Worm (Caenorhabditis elegans): ENCODE measurements around the gene C47D2.1.

Gene C47D2.1

ce11 chrX:8235994-8236393, 21.1 kb downstream of the C47D2.1 start, which contains the start of gene M60.4 (continued):
- TF ChIP-seq lin-39 (tag; optimal IDR thresholded peaks at IDR 0.05): no peak
- no peak for TF ChIP-seq spr-1 (tag; optimal IDR thresholded peaks at IDR 0.05)
- no peak for TF ChIP-seq mxl-2 (GFP tag; conservative IDR thresholded peaks at IDR 0.05)
- no peak for TF ChIP-seq zag-1 (tag; optimal IDR thresholded peaks at IDR 0.05)
- TF ChIP-seq saeg-2 (GFP tag; IDR thresholded peaks at IDR 0.05): no peak
- no peak for TF ChIP-seq zip-2 (tag; optimal IDR thresholded peaks at IDR 0.05)

DNA sequence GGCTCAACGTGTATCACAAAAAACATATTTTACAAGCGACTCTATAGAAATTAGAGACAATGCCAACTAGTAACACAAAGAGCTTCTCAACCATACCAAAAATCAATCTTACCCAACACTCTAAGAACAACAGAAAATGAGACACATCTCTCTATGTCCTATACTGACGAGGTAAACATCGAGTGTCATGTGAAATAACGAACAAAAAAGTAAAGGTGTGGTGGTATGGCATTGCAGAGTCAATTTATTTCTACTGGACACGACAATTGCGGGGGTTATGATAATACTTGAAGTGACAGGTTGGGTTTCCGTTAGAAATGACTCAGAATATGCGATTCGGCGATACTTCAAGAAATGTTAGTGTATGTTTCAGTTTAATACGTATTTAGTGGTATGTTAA, 21.6 kb downstream of the C47D2.1 start:
- TF ChIP-seq gei-8 (GFP tag; optimal IDR thresholded peaks at IDR 0.05) (no peak), sdz-12 (GFP tag; optimal IDR thresholded peaks at IDR 0.05) (no peak), mxl-2 (GFP tag; conservative IDR thresholded peaks at IDR 0.05) (no peak), F49E8.2 (tag; optimal IDR thresholded peaks at IDR 0.05; ENCODE audit: borderline replicate concordance) (no peak), nhr-111 (GFP tag; optimal IDR thresholded peaks at IDR 0.05) (no peak), daf-12 (tag; optimal IDR thresholded peaks at IDR 0.05) (no peak), fos-1 (tag; optimal IDR thresholded peaks at IDR 0.05) (no peak), hlh-30 (tag; optimal IDR thresholded peaks at IDR 0.05; ENCODE audit: insufficient read depth) (peak; percentile 31), nhr-237 (tag; optimal IDR thresholded peaks at IDR 0.05) (no peak), vab-7 (GFP tag; IDR thresholded peaks at IDR 0.05) (no peak), skn-1 (tag; optimal IDR thresholded peaks at IDR 0.05) (no peak), fkh-10 (GFP tag; optimal IDR thresholded peaks at IDR 0.05) (no peak), daf-16 (GFP tag; optimal IDR thresholded peaks at IDR 0.05) (no peak), daf-16 (tag; optimal IDR thresholded peaks at IDR 0.05) (peak; percentile 51), lin-1 (GFP tag; IDR thresholded peaks at IDR 0.05) (no peak), mxl-3 (GFP tag; optimal IDR thresholded peaks at IDR 0.05) (no peak), F26F4.8 (GFP tag; conservative IDR thresholded peaks at IDR 0.05) (no peak), unc-62 (GFP tag; optimal IDR thresholded peaks at IDR 0.05 in 1 of 2) (peak in 1 of 2 experiments; percentile 86), unc-62 (tag; optimal IDR thresholded peaks at IDR 0.05) (no peak), nhr-6 (tag; optimal IDR thresholded peaks at IDR 0.05) (peak; percentile 40), ztf-11 (tag; optimal IDR thresholded peaks at IDR 0.05) (no peak), nhr-10 (tag; optimal IDR thresholded peaks at IDR 0.05) (no peak)

- TF ChIP-seq daf-16 (GFP tag; optimal IDR thresholded peaks at IDR 0.05): no peak
- TF ChIP-seq daf-16 (tag; optimal IDR thresholded peaks at IDR 0.05): peak; percentile 82
- peak; percentile 75 for TF ChIP-seq nhr-28 (tag; optimal IDR thresholded peaks at IDR 0.05)
- TF ChIP-seq dve-1 (tag; optimal IDR thresholded peaks at IDR 0.05; ENCODE audit: insufficient read depth): peak; percentile 79
- peak; percentile 80 for TF ChIP-seq php-3 (GFP tag; IDR thresholded peaks at IDR 0.05)
- no peak for TF ChIP-seq arid-1 (GFP tag; conservative IDR thresholded peaks at IDR 0.05)
- TF ChIP-seq mdl-1 (tag; optimal IDR thresholded peaks at IDR 0.05): peak in 1 of 2 experiments; percentile 26
- no peak for TF ChIP-seq nhr-102 (tag; optimal IDR thresholded peaks at IDR 0.05)
- TF ChIP-seq dmd-6 (GFP tag; IDR thresholded peaks at IDR 0.05): peak; percentile 67
- peak; percentile 64 for TF ChIP-seq hlh-11 (tag; optimal IDR thresholded peaks at IDR 0.05)
- peak in 1 of 2 experiments; percentile 77 for TF ChIP-seq unc-62 (GFP tag; optimal IDR thresholded peaks at IDR 0.05 in 1 of 2)
- TF ChIP-seq unc-62 (tag; optimal IDR thresholded peaks at IDR 0.05): no peak
- peak; percentile 59 for TF ChIP-seq hlh-30 (tag; optimal IDR thresholded peaks at IDR 0.05; ENCODE audit: insufficient read depth)
- peak; percentile 44; the same call in 1 of the 2 replicates for TF ChIP-seq tra-1 (GFP tag; IDR thresholded peaks at IDR 0.05)
- no peak for TF ChIP-seq mep-1 (tag; optimal IDR thresholded peaks at IDR 0.05)
- 0 out of 2 replicates have a peak, but pooled peaks have one; percentile 31 for TF ChIP-seq ceh-20 (GFP tag; IDR thresholded peaks at IDR 0.05)
- peak; percentile 73 for TF ChIP-seq pqm-1 (tag; optimal IDR thresholded peaks at IDR 0.05)
Observed at ce11 chrX:8238639-8239055, 23.8 kb downstream of the C47D2.1 start.
